Worm (Caenorhabditis elegans) whole organism, midembryonic: ENCODE data around the gene C18H9.6.

Source experiments
- T22C8.4 ChIP-seq: fragments of 200-800 bp; sonication (Bioruptor generic); IDR thresholded peaks from 2 replicates; pipeline ENCODE4 v1.3.6; 2022; ENCODE audit warnings: missing genetic modification characterization, missing compliant biosample characterization
- cog-1 ChIP-seq: sonication (generic microtip); optimal IDR thresholded peaks from 2 replicates; lab custom pipeline; 2016; ENCODE audit warnings: missing genetic modification characterization, missing compliant biosample characterization
- flt-1 ChIP-seq: fragments of 200-800 bp; sonication (Bioruptor generic); IDR thresholded peaks from 2 replicates; pipeline ENCODE4 v1.3.6; 2022; ENCODE audit warnings: missing genetic modification characterization, missing compliant biosample characterization
- klf-2 ChIP-seq: fragments of 200-800 bp; sonication (Bioruptor generic); conservative IDR thresholded peaks from 2 replicates; pipeline ENCODE4 v1.3.6; 2022; ENCODE audit warnings: missing genetic modification reagents, missing genetic modification characterization, missing compliant biosample characterization
- med-1 ChIP-seq: sonication (generic microtip); optimal IDR thresholded peaks from 2 replicates; lab custom pipeline; 2017; ENCODE audit warnings: missing genetic modification characterization, mild to moderate bottlenecking, missing compliant biosample characterization, antibody characterized with exemption, missing genetic modification reagents; ENCODE audit not compliant: insufficient read depth
- tab-1 ChIP-seq: fragments of 200-800 bp; sonication (Bioruptor generic); IDR thresholded peaks from 2 replicates; pipeline ENCODE4 v1.3.6; 2022; ENCODE audit warnings: missing genetic modification characterization, missing compliant biosample characterization
- ztf-23 ChIP-seq: fragments of 200-800 bp; sonication (Bioruptor generic); IDR thresholded peaks from 2 replicates; pipeline ENCODE4 v1.3.6; 2022; ENCODE audit warnings: missing genetic modification reagents, missing genetic modification characterization, missing compliant biosample characterization

- no peak for TF ChIP-seq med-1
- no peak for TF ChIP-seq flt-1 (GFP tag; lab: Robert Waterston, UW)
- no peak for TF ChIP-seq klf-2
- TF ChIP-seq tab-1 (GFP tag; lab: Robert Waterston, UW) = no peak
- no peak for TF ChIP-seq T22C8.4 (GFP tag; lab: Robert Waterston, UW)
- TF ChIP-seq cog-1 (tag; lab: Kevin White, UChicago) = no peak
- no peak for TF ChIP-seq ztf-23 (GFP tag; lab: Robert Waterston, UW)
Measured at ce11 chrII:6706552-6707091, 5.2 kb upstream of the C18H9.6 start.
